Fruit fly (Drosophila melanogaster): ENCODE results near the gene CG46320.

CG46320 gene

DNA sequence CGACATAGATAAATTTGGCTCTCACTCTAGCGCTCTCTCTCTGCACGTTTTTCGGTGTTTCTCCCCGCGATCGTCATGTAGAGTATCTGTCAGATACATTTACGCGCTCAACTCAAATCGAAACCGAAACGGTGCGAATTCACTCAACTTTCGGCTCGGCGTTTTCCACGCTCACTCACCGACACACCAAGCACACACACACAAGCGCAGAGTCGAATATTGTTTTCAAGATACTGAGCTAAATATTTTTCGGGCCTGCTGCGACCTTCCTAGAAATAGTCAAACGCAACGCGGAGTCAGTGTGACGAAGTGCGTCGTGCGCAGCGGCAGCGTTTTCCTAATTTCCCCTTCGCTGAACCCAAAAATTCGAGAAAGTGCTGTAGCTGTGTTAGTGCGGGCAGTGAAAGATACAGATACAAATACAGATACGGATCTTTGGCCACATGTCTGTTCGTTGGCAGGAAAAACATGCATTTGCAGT is 9.5 kb upstream of the CG46320 start, which contains the start of gene lin-28 (continued):
- TF ChIP-seq Vsx1 (GFP tag; optimal IDR thresholded peaks at IDR 0.05) (peak; percentile 25), CG13424 (tag; optimal IDR thresholded peaks at IDR 0.05) (no peak), CG9932 (GFP tag; IDR thresholded peaks at IDR 0.05) (no peak), dm (GFP tag; optimal IDR thresholded peaks at IDR 0.05) (peak; percentile 70), pho (GFP tag; optimal IDR thresholded peaks at IDR 0.05) (no peak), Lpt (GFP tag; optimal IDR thresholded peaks at IDR 0.05) (no peak), CG7987 (GFP tag; optimal IDR thresholded peaks at IDR 0.05) (peak; percentile 57), CG31224 (GFP tag; IDR thresholded peaks at IDR 0.05) (no peak), Oli (tag; optimal IDR thresholded peaks at IDR 0.05) (no peak), CG11398 (GFP tag; optimal IDR thresholded peaks at IDR 0.05) (peak; percentile 25), Hmx (GFP tag; optimal IDR thresholded peaks at IDR 0.05) (no peak), her (GFP tag; optimal IDR thresholded peaks at IDR 0.05) (peak; percentile 68), CG8924 (tag; optimal IDR thresholded peaks at IDR 0.05) (peak; percentile 69), CG5953 (GFP tag; IDR thresholded peaks at IDR 0.05) (no peak), CG10431 (GFP tag; optimal IDR thresholded peaks at IDR 0.05) (peak; percentile 84), Opbp (GFP tag; IDR thresholded peaks at IDR 0.05; ENCODE audit: partially characterized antibody) (peak; percentile 62; the same call in 2 of the 3 replicates), CG6272 (GFP tag; IDR thresholded peaks at IDR 0.05) (no peak), Oaz (GFP tag; IDR thresholded peaks at IDR 0.05) (no peak), NFAT (GFP tag; IDR thresholded peaks at IDR 0.05) (peak; percentile 37; the same call in 1 of the 2 replicates), vvl (GFP tag; IDR thresholded peaks at IDR 0.05) (peak; percentile 50; the same call in 1 of the 2 replicates), CG10274 (GFP tag; optimal IDR thresholded peaks at IDR 0.05) (no peak), scrt (GFP tag; optimal IDR thresholded peaks at IDR 0.05) (no peak), ab (GFP tag; optimal IDR thresholded peaks at IDR 0.05) (no peak), CG10979 (tag; optimal IDR thresholded peaks at IDR 0.05) (peak; percentile 4), Lhr (GFP tag; optimal IDR thresholded peaks at IDR 0.05) (no peak), Ssrp (tag; optimal IDR thresholded peaks at IDR 0.05) (no peak), z (GFP tag; IDR thresholded peaks at IDR 0.05) (peak; percentile 100), unc-4 (GFP tag; IDR thresholded peaks at IDR 0.05; ENCODE audit: partially characterized antibody) (peak; percentile 45; the same call in 1 of the 2 replicates), hbn (GFP tag; IDR thresholded peaks at IDR 0.05; ENCODE audit: partially characterized antibody) (no peak), chm (GFP tag; IDR thresholded peaks at IDR 0.05) (peak; percentile 69), Atf6 (GFP tag; IDR thresholded peaks at IDR 0.05) (no peak), tna (GFP tag; IDR thresholded peaks at IDR 0.05; ENCODE audit: partially characterized antibody) (no peak; the same call in 1 of the 2 replicates), crp (GFP tag; optimal IDR thresholded peaks at IDR 0.05) (no peak), Trl (optimal IDR thresholded peaks at IDR 0.05) (peak; percentile 81 to 83), Trl (GFP tag; optimal IDR thresholded peaks at IDR 0.05) (peak; percentile 6), Nf-YA (GFP tag; IDR thresholded peaks at IDR 0.05) (peak; percentile 26; the same call in 1 of the 2 replicates), Kr (GFP tag; optimal IDR thresholded peaks at IDR 0.05) (no peak), HHEX (GFP tag; optimal IDR thresholded peaks at IDR 0.05) (no peak), CG32767 (GFP tag; IDR thresholded peaks at IDR 0.05) (peak; percentile 59; the same call in 1 of the 2 replicates), CG13287 (GFP tag; IDR thresholded peaks at IDR 0.05; ENCODE audit: partially characterized antibody) (peak; percentile 40; the same call in 1 of the 2 replicates), CG10267 (tag; optimal IDR thresholded peaks at IDR 0.05) (peak; percentile 18), ttk (GFP tag; IDR thresholded peaks at IDR 0.05) (no peak), CG17912 (GFP tag; optimal IDR thresholded peaks at IDR 0.05) (no peak), CG14710 (tag; optimal IDR thresholded peaks at IDR 0.05) (no peak), HLH3B (GFP tag; IDR thresholded peaks at IDR 0.05) (peak; percentile 20; the same call in 1 of the 2 replicates), CG17359 (tag; optimal IDR thresholded peaks at IDR 0.05) (no peak), stc (GFP tag; IDR thresholded peaks at IDR 0.05) (peak; percentile 30; the same call in 1 of the 2 replicates), CG4617 (GFP tag; optimal IDR thresholded peaks at IDR 0.05; ENCODE audit: borderline replicate concordance) (no peak), al (GFP tag; IDR thresholded peaks at IDR 0.05) (no peak), so (GFP tag; IDR thresholded peaks at IDR 0.05) (no peak)
